Worm (Caenorhabditis elegans) whole organism, L1 larva: ENCODE data around the gene T28A11.4.
A peak's percentile ranks its signal among the peaks of the same experiment; 100 is the strongest.

ENCODE experiments used
- C04F5.9 ChIP-seq: sonication (generic microtip); optimal IDR thresholded peaks from 2 replicates; lab custom pipeline; 2016; ENCODE audit warnings: missing genetic modification characterization, missing compliant biosample characterization
- F16B12.6 ChIP-seq: fragments of 150-350 bp; optimal IDR thresholded peaks from 2 replicates; lab custom pipeline; 2014; ENCODE audit warnings: missing biosample characterization, missing genetic modification characterization
- Y116A8C.19 ChIP-seq: sonication (generic microtip); optimal IDR thresholded peaks from 2 replicates; lab custom pipeline; 2016; ENCODE audit warnings: missing compliant biosample characterization, missing genetic modification characterization, borderline replicate concordance
- aha-1 ChIP-seq: fragments of 150-350 bp; optimal IDR thresholded peaks from 2 replicates; lab custom pipeline; 2014; ENCODE audit warnings: missing biosample characterization, missing genetic modification characterization
- ama-1 ChIP-seq: fragments of 150-350 bp; optimal IDR thresholded peaks from 2 replicates; lab custom pipeline; 2014
- blmp-1 ChIP-seq: fragments of 150-350 bp; optimal IDR thresholded peaks from 2 replicates; lab custom pipeline; 2014; ENCODE audit warnings: missing biosample characterization, missing genetic modification characterization
- ceh-8 ChIP-seq: fragments of 200-800 bp; sonication (Bioruptor generic); optimal IDR thresholded peaks from 2 replicates; lab custom pipeline; 2018; ENCODE audit warnings: mild to moderate bottlenecking, missing genetic modification characterization, moderate library complexity, missing compliant biosample characterization
- ceh-82 ChIP-seq, 3 experiments: fragments of 150-350 bp in 1 of 3; sonication (generic microtip) in 2 of 3; optimal IDR thresholded peaks; 2 replicates each; lab custom pipeline; 2014 to 2017; ENCODE audit warnings: missing biosample characterization in 3 of 3, missing genetic modification characterization in 3 of 3
- ceh-88 ChIP-seq: fragments of 200-800 bp; sonication (Bioruptor generic); IDR thresholded peaks from 2 replicates; pipeline ENCODE4 v1.3.6; 2022; ENCODE audit warnings: missing genetic modification characterization, missing compliant biosample characterization
- ceh-90 ChIP-seq: sonication (generic microtip); optimal IDR thresholded peaks from 2 replicates; lab custom pipeline; 2016; ENCODE audit warnings: missing genetic modification characterization, missing compliant biosample characterization
- dpl-1 ChIP-seq, 3 experiments: fragments of 150-350 bp in 2 of 3; sonication (generic microtip) in 1 of 3; optimal IDR thresholded peaks; 2 replicates each; lab custom pipeline; 2014 to 2017; ENCODE audit warnings: missing biosample characterization in 3 of 3, missing genetic modification characterization in 3 of 3, missing genetic modification reagents in 3 of 3
- efl-1 ChIP-seq, 4 experiments: fragments of 150-350 bp; optimal IDR thresholded peaks in 3 of 4; peaks in 1 of 4; 1 replicate in 1 of 4; 2 replicates in 3 of 4; lab custom pipeline; 2014; ENCODE audit warnings: missing biosample characterization in 2 of 4, missing genetic modification characterization in 2 of 4, missing genetic modification reagents in 2 of 4
- efl-3 ChIP-seq: fragments of 200-800 bp; sonication (Bioruptor generic); optimal IDR thresholded peaks from 2 replicates; lab custom pipeline; 2018; ENCODE audit warnings: mild to moderate bottlenecking, missing genetic modification characterization, missing compliant biosample characterization
- fos-1 ChIP-seq: fragments of 150-350 bp; optimal IDR thresholded peaks from 2 replicates; lab custom pipeline; 2014; ENCODE audit warnings: missing biosample characterization, missing genetic modification characterization
- hlh-17 ChIP-seq: fragments of 200-800 bp; sonication (Bioruptor generic); optimal IDR thresholded peaks from 2 replicates; lab custom pipeline; 2018; ENCODE audit warnings: missing genetic modification characterization, mild to moderate bottlenecking, missing compliant biosample characterization, moderate library complexity, borderline replicate concordance
- isw-1 ChIP-seq: fragments of 200-800 bp; sonication (Bioruptor generic); IDR thresholded peaks from 2 replicates; pipeline ENCODE4 v1.3.6; 2022; ENCODE audit warnings: missing genetic modification characterization, missing compliant biosample characterization
- jun-1 ChIP-seq: fragments of 150-350 bp; optimal IDR thresholded peaks from 2 replicates; lab custom pipeline; 2014; ENCODE audit warnings: missing biosample characterization, missing genetic modification reagents, missing genetic modification characterization
- lin-14 ChIP-seq: fragments of 200-800 bp; sonication (Bioruptor generic); optimal IDR thresholded peaks from 2 replicates; lab custom pipeline; 2018; ENCODE audit warnings: mild to moderate bottlenecking, missing genetic modification characterization, moderate library complexity, missing compliant biosample characterization
- lin-35 ChIP-seq, 2 experiments: fragments of 150-350 bp; optimal IDR thresholded peaks; 2 replicates each; lab custom pipeline; 2014; ENCODE audit warnings: missing biosample characterization in 2 of 2, missing genetic modification characterization in 2 of 2, missing genetic modification reagents in 2 of 2
- lsy-2 ChIP-seq, 2 experiments: fragments of 150-350 bp; optimal IDR thresholded peaks; 2 replicates each; lab custom pipeline; 2014; ENCODE audit warnings: missing biosample characterization in 2 of 2, missing genetic modification characterization in 2 of 2
- mep-1 ChIP-seq: fragments of 150-350 bp; optimal IDR thresholded peaks from 2 replicates; lab custom pipeline; 2014; ENCODE audit warnings: missing biosample characterization, missing genetic modification characterization
- nhr-19 ChIP-seq: fragments of 200-800 bp; sonication (Bioruptor generic); conservative IDR thresholded peaks from 2 replicates; pipeline ENCODE4 v1.3.6; 2022; ENCODE audit warnings: missing genetic modification characterization, missing compliant biosample characterization
- nhr-20 ChIP-seq: sonication (generic microtip); optimal IDR thresholded peaks from 2 replicates; lab custom pipeline; 2016; ENCODE audit warnings: mild to moderate bottlenecking, missing genetic modification characterization, missing compliant biosample characterization
- nhr-237 ChIP-seq: fragments of 150-350 bp; optimal IDR thresholded peaks from 2 replicates; lab custom pipeline; 2014; ENCODE audit warnings: missing biosample characterization, missing genetic modification characterization
- nhr-47 ChIP-seq: sonication (generic microtip); optimal IDR thresholded peaks from 2 replicates; lab custom pipeline; 2016; ENCODE audit warnings: mild to moderate bottlenecking, missing genetic modification characterization, moderate library complexity, missing compliant biosample characterization
- nhr-71 ChIP-seq: sonication (generic microtip); optimal IDR thresholded peaks from 2 replicates; lab custom pipeline; 2016; ENCODE audit warnings: mild to moderate bottlenecking, missing genetic modification characterization, moderate library complexity, missing compliant biosample characterization
- nhr-84 ChIP-seq: sonication (generic microtip); optimal IDR thresholded peaks from 2 replicates; lab custom pipeline; 2017; ENCODE audit warnings: missing biosample characterization, missing genetic modification characterization
- nhr-85 ChIP-seq: sonication (generic microtip); peaks from one replicate; lab custom pipeline; 2016; ENCODE audit warnings: missing genetic modification characterization, inconsistent platforms, missing compliant biosample characterization
- rnt-1 ChIP-seq: sonication (generic microtip); optimal IDR thresholded peaks from 2 replicates; lab custom pipeline; 2016; ENCODE audit warnings: mild to moderate bottlenecking, missing genetic modification characterization, moderate library complexity, missing compliant biosample characterization
- snu-23 ChIP-seq: sonication (generic microtip); optimal IDR thresholded peaks from 2 replicates; lab custom pipeline; 2016; ENCODE audit warnings: missing genetic modification characterization, missing compliant biosample characterization
- sup-37 ChIP-seq: fragments of 200-800 bp; sonication (Bioruptor generic); optimal IDR thresholded peaks from 2 replicates; lab custom pipeline; 2018; ENCODE audit warnings: mild to moderate bottlenecking, missing genetic modification characterization, missing compliant biosample characterization
- swsn-7 ChIP-seq: sonication (generic microtip); optimal IDR thresholded peaks from 2 replicates; lab custom pipeline; 2016; ENCODE audit warnings: missing genetic modification characterization, missing compliant biosample characterization
- tbx-2 ChIP-seq: sonication (generic microtip); optimal IDR thresholded peaks from 2 replicates; lab custom pipeline; 2016; ENCODE audit warnings: missing genetic modification characterization, missing compliant biosample characterization
- tlp-1 ChIP-seq: fragments of 150-350 bp; optimal IDR thresholded peaks from 2 replicates; lab custom pipeline; 2014; ENCODE audit warnings: missing biosample characterization, missing genetic modification characterization
- unc-98 ChIP-seq: fragments of 200-800 bp; sonication (Bioruptor generic); IDR thresholded peaks from 2 replicates; pipeline ENCODE4 v1.3.6; 2022; ENCODE audit warnings: missing genetic modification characterization, missing compliant biosample characterization
- xbp-1 ChIP-seq: sonication (generic microtip); optimal IDR thresholded peaks from 2 replicates; lab custom pipeline; 2016; ENCODE audit warnings: missing genetic modification characterization, missing compliant biosample characterization
- zip-4 ChIP-seq: fragments of 200-800 bp; sonication (Bioruptor generic); optimal IDR thresholded peaks from 2 replicates; lab custom pipeline; 2018; ENCODE audit warnings: mild to moderate bottlenecking, missing genetic modification characterization, moderate library complexity, missing compliant biosample characterization

Gene T28A11.4

DNA sequence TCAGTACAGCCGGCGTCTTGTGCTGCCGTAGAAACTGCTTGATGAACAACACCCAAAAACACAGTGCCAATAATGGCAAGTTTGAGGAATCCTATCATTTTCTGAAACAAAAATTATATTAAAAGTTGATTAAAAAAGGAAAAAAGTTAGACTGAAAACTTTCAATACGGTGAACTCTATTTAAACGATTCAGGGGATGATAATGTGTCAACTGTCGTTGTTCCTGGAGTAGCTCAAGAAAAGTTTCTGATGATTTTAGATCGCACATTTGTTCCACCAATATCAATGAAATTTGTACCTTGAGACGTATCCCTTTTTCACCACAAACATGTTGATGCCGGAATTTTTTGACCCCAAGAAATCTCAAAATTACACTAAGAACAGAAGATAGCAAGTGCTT lies 5.9 kb upstream of the T28A11.4 start, which contains the start of gene T28A11.18:
Gene T28A11.18, minus strand, starts transcription at position 101 of the 400 bp plus-strand sequence.
- TF ChIP-seq tbx-2 (no peak), Y116A8C.19 (tag; lab: Kevin White, UChicago) (no peak), nhr-47 (tag; lab: Kevin White, UChicago) (no peak), jun-1 (no peak), sup-37 (GFP tag; lab: Kevin White, UChicago) (no peak), isw-1 (GFP tag; lab: Robert Waterston, UW) (no peak), nhr-85 (tag; lab: Kevin White, UChicago) (no peak), aha-1 (tag; lab: Kevin White, UChicago) (no peak)

ce11 chrV:3269407-3269806 lies 4.4 kb upstream of the T28A11.4 start, which contains the start of gene T28A11.19:
Gene T28A11.19, minus strand, starts transcription at chrV:3269514.
- TF ChIP-seq rnt-1 (tag; lab: Kevin White, UChicago) = peak; percentile 16
- no peak for TF ChIP-seq nhr-71 (tag; lab: Kevin White, UChicago)

ce11 chrV:3273156-3273555 lies 694 bp upstream of the T28A11.4 start, which contains the start of gene T28A11.20:
Gene T28A11.20, minus strand, starts transcription at chrV:3273256.
- no peak for TF ChIP-seq Y116A8C.19 (tag; lab: Kevin White, UChicago)
- no peak for TF ChIP-seq ceh-90 (tag; lab: Kevin White, UChicago)
- no peak for TF ChIP-seq efl-1 (optimal IDR thresholded peaks at IDR 0.05; lab: Kevin White, UChicago)
- TF ChIP-seq efl-1 (GFP tag; optimal IDR thresholded peaks at IDR 0.05 in 1 of 2; lab: Kevin White, UChicago) = peak in 1 of 2 experiments; percentile 70
- TF ChIP-seq dpl-1 (GFP tag; optimal IDR thresholded peaks at IDR 0.05; lab: Kevin White, UChicago) = no peak
- no peak for TF ChIP-seq tlp-1
- TF ChIP-seq ceh-82 (tag; optimal IDR thresholded peaks at IDR 0.05; lab: Kevin White, UChicago) = no peak
- TF ChIP-seq, all 84 proteins: peak for 1

DNA sequence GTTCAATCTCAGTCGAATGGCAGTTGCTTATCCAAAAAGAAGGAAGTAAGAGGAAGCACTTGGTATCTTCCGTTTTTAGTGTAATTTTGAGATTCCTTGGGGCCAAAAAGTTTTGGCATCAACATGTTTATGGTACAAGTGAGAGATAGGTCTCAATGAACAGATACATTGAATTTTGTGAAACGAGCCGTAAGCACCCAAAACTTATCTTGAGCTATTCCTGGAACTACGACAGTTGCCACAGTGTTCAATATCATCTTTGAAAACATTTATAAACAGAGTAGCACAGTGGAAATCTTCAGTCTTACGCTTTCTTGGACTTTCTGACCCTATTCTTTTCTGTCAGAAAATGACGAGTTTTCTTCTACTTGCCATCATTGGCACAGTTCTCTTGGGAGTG lies 1.2 kb downstream of the T28A11.4 start, which contains the start of gene T28A11.3:
Gene T28A11.3, plus strand, starts transcription at position 301 of the 400 bp plus-strand sequence.
- TF ChIP-seq ceh-8 (no peak), nhr-85 (tag; lab: Kevin White, UChicago) (no peak), nhr-237 (no peak), sup-37 (GFP tag; lab: Kevin White, UChicago) (no peak), ama-1 (lab: Kevin White, UChicago) (no peak), fos-1 (tag; lab: Kevin White, UChicago) (no peak), rnt-1 (tag; lab: Kevin White, UChicago) (no peak), xbp-1 (tag; lab: Kevin White, UChicago) (no peak), ceh-88 (GFP tag; lab: Robert Waterston, UW) (no peak), tbx-2 (no peak), C04F5.9 (tag; lab: Kevin White, UChicago) (no peak), efl-3 (no peak), hlh-17 (GFP tag; lab: Kevin White, UChicago) (no peak)
- TF ChIP-seq, all 84 proteins: peak for 0

DNA sequence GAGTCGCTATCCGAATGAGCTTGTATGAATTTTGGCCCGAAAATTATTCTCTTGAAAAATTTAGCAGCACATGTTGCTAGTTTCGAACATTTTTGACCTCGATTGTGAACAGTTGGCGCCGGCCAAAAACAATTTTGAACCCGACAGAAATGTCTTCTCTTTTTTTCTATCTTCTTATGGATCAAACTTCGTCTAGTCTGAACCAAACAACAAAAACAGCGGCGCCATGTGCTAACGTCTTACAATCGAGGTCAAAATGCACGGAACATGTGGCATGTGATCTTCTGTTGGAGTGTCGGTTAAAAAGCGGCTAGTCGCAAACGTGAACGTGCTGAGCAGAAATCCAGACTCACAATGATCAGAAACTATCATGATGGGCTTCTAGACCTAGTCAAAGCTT lies 2.3 kb downstream of the T28A11.4 start:
- TF ChIP-seq lin-14 (GFP tag; lab: Kevin White, UChicago) (peak; percentile 75), nhr-71 (tag; lab: Kevin White, UChicago) (peak; percentile 71), nhr-19 (GFP tag; lab: Robert Waterston, UW) (peak; percentile 33; the same call in 1 of the 2 replicates), nhr-20 (tag; lab: Kevin White, UChicago) (peak; percentile 29), nhr-84 (tag; lab: Kevin White, UChicago) (no peak), rnt-1 (tag; lab: Kevin White, UChicago) (peak; percentile 49)

DNA sequence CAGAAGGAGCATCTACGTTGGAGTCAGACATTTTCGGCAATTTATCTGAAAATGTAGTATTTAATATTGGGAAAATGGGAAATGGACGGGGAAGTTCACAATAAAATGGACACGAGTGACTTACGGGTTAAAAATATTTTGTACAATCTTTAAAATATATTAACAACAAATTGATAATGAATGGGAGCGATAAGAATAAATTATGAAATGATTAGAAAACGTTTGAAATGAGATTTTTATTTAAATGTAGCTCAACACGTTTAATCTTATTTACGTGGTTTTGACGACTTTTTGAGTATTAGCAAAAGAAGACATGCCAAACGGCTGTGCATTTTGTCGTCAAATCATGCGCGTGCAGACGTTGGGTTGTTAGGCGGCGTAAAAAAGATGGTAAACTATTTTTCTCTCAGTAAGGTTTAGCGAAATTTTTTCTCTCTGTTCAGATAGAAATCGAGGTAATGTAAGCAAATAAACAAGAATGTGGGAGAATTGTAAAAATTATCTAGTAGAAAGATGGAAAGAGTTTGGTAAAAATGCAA lies 4.3 kb downstream of the T28A11.4 start, which contains the start of gene fbxa-64:
Gene fbxa-64, minus strand, starts transcription at position 51 of the 539 bp plus-strand sequence.
- TF ChIP-seq ceh-88 (GFP tag; lab: Robert Waterston, UW) = no peak
- peak; percentile 24 to 38 for TF ChIP-seq efl-1 (optimal IDR thresholded peaks at IDR 0.05; lab: Kevin White, UChicago)
- TF ChIP-seq efl-1 (GFP tag; optimal IDR thresholded peaks at IDR 0.05 in 1 of 2; lab: Kevin White, UChicago) = peak; percentile 39 to 94
- TF ChIP-seq blmp-1 (tag; lab: Kevin White, UChicago) = peak; percentile 14
- TF ChIP-seq zip-4 (GFP tag; lab: Kevin White, UChicago) = no peak
- peak; percentile 21 for TF ChIP-seq nhr-47 (tag; lab: Kevin White, UChicago)
- TF ChIP-seq nhr-20 (tag; lab: Kevin White, UChicago) = peak; percentile 10
- TF ChIP-seq swsn-7 (tag; lab: Kevin White, UChicago) = peak; percentile 7
- TF ChIP-seq lin-35 (GFP tag; optimal IDR thresholded peaks at IDR 0.05; lab: Kevin White, UChicago) = peak; percentile 27 to 46
- peak; percentile 44 for TF ChIP-seq snu-23 (GFP tag; lab: Kevin White, UChicago)
- peak; percentile 21 for TF ChIP-seq nhr-71 (tag; lab: Kevin White, UChicago)
- peak in 2 of 3 experiments; percentile 26 to 53 for TF ChIP-seq dpl-1 (GFP tag; optimal IDR thresholded peaks at IDR 0.05; lab: Kevin White, UChicago)
- TF ChIP-seq unc-98 (GFP tag; lab: Robert Waterston, UW) = no peak
- TF ChIP-seq lsy-2 (tag; optimal IDR thresholded peaks at IDR 0.05; lab: Kevin White, UChicago) = peak in 1 of 2 experiments; percentile 2
- TF ChIP-seq mep-1 (tag; lab: Kevin White, UChicago) = peak; percentile 50
- TF ChIP-seq F16B12.6 (tag; lab: Kevin White, UChicago) = peak; percentile 83
- TF ChIP-seq, all 84 proteins: peak for 12
